Fruit fly (Drosophila melanogaster): ENCODE data around the gene CG6959.

dm6 chr3R:11833406-11833805 lies 35.9 kb downstream of the CG6959 start:
- no peak for TF ChIP-seq Dll (optimal IDR thresholded peaks at IDR 0.05)
- TF ChIP-seq psq (optimal IDR thresholded peaks at IDR 0.05), result no peak

Data from whole organism.